Fruit fly (Drosophila melanogaster) whole organism, adult: Measurements from ENCODE around the gene TwdlD.

Source experiments
- CG5204 ChIP-seq: fragments of 200-800 bp; sonication (Bioruptor generic); optimal IDR thresholded peaks from 2 replicates; lab custom pipeline; 2016; ENCODE audit warnings: missing biosample characterization, missing genetic modification characterization
- pad ChIP-seq: fragments of 200-800 bp; sonication (Bioruptor generic); optimal IDR thresholded peaks from 3 replicates; lab custom pipeline; 2017; ENCODE audit warnings: missing biosample characterization, missing genetic modification characterization, mild to moderate bottlenecking, moderate library complexity, missing genetic modification reagents

dm6 chr3R:26615428-26615827, 24.4 kb upstream of the TwdlD start:
- TF ChIP-seq CG5204: no peak
- no peak for TF ChIP-seq pad (GFP tag; lab: Kevin White, UChicago)
